Worm (Caenorhabditis elegans) whole organism, late embryonic: ENCODE results near the gene F59E11.6.

Source experiments
- F13H6.1 ChIP-seq: sonication (generic microtip); optimal IDR thresholded peaks from 2 replicates; lab custom pipeline; 2016; ENCODE audit warnings: missing genetic modification characterization, missing compliant biosample characterization
- ama-1 ChIP-seq: fragments of 150-350 bp; optimal IDR thresholded peaks from 2 replicates; lab custom pipeline; 2014
- ceh-31 ChIP-seq: sonication (generic microtip); optimal IDR thresholded peaks from 2 replicates; lab custom pipeline; 2016; ENCODE audit warnings: missing genetic modification characterization, missing compliant biosample characterization
- ceh-34 ChIP-seq: sonication (generic microtip); optimal IDR thresholded peaks from 2 replicates; lab custom pipeline; 2016; ENCODE audit warnings: mild to moderate bottlenecking, missing genetic modification characterization, missing compliant biosample characterization
- ceh-6 ChIP-seq: fragments of 200-800 bp; sonication (Bioruptor generic); optimal IDR thresholded peaks from 2 replicates; lab custom pipeline; 2018; ENCODE audit warnings: mild to moderate bottlenecking, missing genetic modification characterization, missing compliant biosample characterization
- che-1 ChIP-seq: sonication (generic microtip); optimal IDR thresholded peaks from 2 replicates; lab custom pipeline; 2016; ENCODE audit warnings: mild to moderate bottlenecking, missing genetic modification characterization, missing compliant biosample characterization
- dmd-4 ChIP-seq: sonication (generic microtip); optimal IDR thresholded peaks from 2 replicates; lab custom pipeline; 2016; ENCODE audit warnings: borderline replicate concordance, missing genetic modification characterization, missing compliant biosample characterization
- dve-1 ChIP-seq: sonication (generic microtip); optimal IDR thresholded peaks from 2 replicates; lab custom pipeline; 2017; ENCODE audit warnings: antibody characterized with exemption, mild to moderate bottlenecking, missing genetic modification characterization, missing compliant biosample characterization
- elt-2 ChIP-seq: sonication (generic microtip); optimal IDR thresholded peaks from 2 replicates; lab custom pipeline; 2016; ENCODE audit warnings: missing genetic modification reagents, missing genetic modification characterization, missing compliant biosample characterization
- elt-4 ChIP-seq: sonication (generic microtip); optimal IDR thresholded peaks from 2 replicates; lab custom pipeline; 2016; ENCODE audit warnings: missing genetic modification characterization, missing compliant biosample characterization
- ets-4 ChIP-seq: sonication (generic microtip); optimal IDR thresholded peaks from 2 replicates; lab custom pipeline; 2016; ENCODE audit warnings: missing genetic modification characterization, missing compliant biosample characterization
- fax-1 ChIP-seq: sonication (generic microtip); optimal IDR thresholded peaks from 2 replicates; lab custom pipeline; 2016; ENCODE audit warnings: missing genotype, missing genetic modification characterization, missing compliant biosample characterization
- fkh-6 ChIP-seq: sonication (generic microtip); optimal IDR thresholded peaks from 2 replicates; lab custom pipeline; 2016; ENCODE audit warnings: missing genetic modification characterization, missing compliant biosample characterization
- hlh-13 ChIP-seq: fragments of 200-800 bp; sonication (Bioruptor generic); optimal IDR thresholded peaks from 2 replicates; lab custom pipeline; 2018; ENCODE audit warnings: mild to moderate bottlenecking, missing genetic modification characterization, missing compliant biosample characterization
- hlh-15 ChIP-seq: sonication (generic microtip); optimal IDR thresholded peaks from 2 replicates; lab custom pipeline; 2016; ENCODE audit warnings: missing genetic modification characterization, missing compliant biosample characterization
- hlh-8 ChIP-seq: sonication (generic microtip); optimal IDR thresholded peaks from 2 replicates; lab custom pipeline; 2016; ENCODE audit warnings: missing genotype, missing genetic modification characterization, missing compliant biosample characterization
- lim-6 ChIP-seq: sonication (generic microtip); optimal IDR thresholded peaks from 2 replicates; lab custom pipeline; 2016; ENCODE audit warnings: missing genetic modification characterization, missing compliant biosample characterization
- nfya-1 ChIP-seq: sonication (generic microtip); optimal IDR thresholded peaks from 2 replicates; lab custom pipeline; 2017; ENCODE audit warnings: missing genetic modification characterization, mild to moderate bottlenecking, missing compliant biosample characterization, antibody characterized with exemption, moderate library complexity
- npax-4 ChIP-seq: sonication (generic microtip); optimal IDR thresholded peaks from 2 replicates; lab custom pipeline; 2016; ENCODE audit warnings: missing genetic modification characterization, missing compliant biosample characterization
- odd-2 ChIP-seq: sonication (generic microtip); optimal IDR thresholded peaks from 2 replicates; lab custom pipeline; 2017; ENCODE audit warnings: antibody characterized with exemption, mild to moderate bottlenecking, missing genetic modification characterization, missing compliant biosample characterization
- pag-3 ChIP-seq: sonication (generic microtip); optimal IDR thresholded peaks from 2 replicates; lab custom pipeline; 2016; ENCODE audit warnings: missing compliant biosample characterization, missing genetic modification characterization, borderline replicate concordance
- pax-1 ChIP-seq: fragments of 150-350 bp; optimal IDR thresholded peaks from 2 replicates; lab custom pipeline; 2014; ENCODE audit warnings: missing biosample characterization, missing genetic modification characterization
- pha-2 ChIP-seq: sonication (generic microtip); optimal IDR thresholded peaks from 2 replicates; lab custom pipeline; 2017; ENCODE audit warnings: mild to moderate bottlenecking, missing genetic modification characterization, missing compliant biosample characterization
- pqm-1 ChIP-seq: sonication (generic microtip); optimal IDR thresholded peaks from 2 replicates; lab custom pipeline; 2016; ENCODE audit warnings: missing genetic modification characterization, missing compliant biosample characterization
- rnt-1 ChIP-seq: sonication (generic microtip); optimal IDR thresholded peaks from 2 replicates; lab custom pipeline; 2016; ENCODE audit warnings: missing genetic modification characterization, missing compliant biosample characterization
- sox-4 ChIP-seq: sonication (generic microtip); optimal IDR thresholded peaks from 2 replicates; lab custom pipeline; 2017; ENCODE audit warnings: mild to moderate bottlenecking, missing genetic modification characterization, inconsistent platforms, missing compliant biosample characterization
- tbx-7 ChIP-seq: sonication (generic microtip); optimal IDR thresholded peaks from 2 replicates; lab custom pipeline; 2016; ENCODE audit warnings: missing genotype, missing genetic modification characterization, missing compliant biosample characterization
- unc-3 ChIP-seq, 2 experiments: fragments of 200-800 bp in 1 of 2; sonication (Bioruptor generic) in 1 of 2; sonication (generic microtip) in 1 of 2; conservative IDR thresholded peaks in 1 of 2; optimal IDR thresholded peaks in 1 of 2; 2 replicates each; pipeline versions ENCODE4 v1.3.6 to Lab custom; 2016 to 2022; ENCODE audit warnings: missing compliant biosample characterization in 2 of 2, missing genetic modification characterization in 2 of 2, missing genetic modification reagents in 1 of 2
- unc-55 ChIP-seq: sonication (generic microtip); optimal IDR thresholded peaks from 2 replicates; lab custom pipeline; 2017; ENCODE audit warnings: missing biosample characterization, missing genetic modification reagents, missing genetic modification characterization
- unc-86 ChIP-seq: sonication (generic microtip); optimal IDR thresholded peaks from 2 replicates; lab custom pipeline; 2016; ENCODE audit warnings: missing genetic modification characterization, missing compliant biosample characterization

F59E11.6 gene

DNA sequence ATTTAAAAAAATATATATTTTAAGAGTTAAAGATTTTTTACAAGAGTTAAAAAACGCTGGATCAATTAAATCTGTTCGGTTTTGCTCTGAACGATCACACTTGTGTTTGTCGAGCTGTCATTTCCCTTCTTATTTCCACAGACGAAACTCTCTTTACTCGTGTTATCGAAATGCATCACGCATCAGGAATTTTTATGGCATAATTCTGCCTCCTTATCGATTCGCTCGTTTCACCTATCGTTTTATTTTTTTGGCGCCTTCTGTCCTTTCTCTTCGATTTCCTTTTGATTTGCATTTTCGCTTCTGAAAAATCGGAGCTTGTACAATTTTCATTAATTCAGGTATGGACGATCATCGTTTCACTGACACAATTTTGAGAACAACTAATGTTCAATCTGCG is 43.2 kb upstream of the F59E11.6 start:
- no peak for TF ChIP-seq npax-4 (tag; lab: Kevin White, UChicago)

DNA sequence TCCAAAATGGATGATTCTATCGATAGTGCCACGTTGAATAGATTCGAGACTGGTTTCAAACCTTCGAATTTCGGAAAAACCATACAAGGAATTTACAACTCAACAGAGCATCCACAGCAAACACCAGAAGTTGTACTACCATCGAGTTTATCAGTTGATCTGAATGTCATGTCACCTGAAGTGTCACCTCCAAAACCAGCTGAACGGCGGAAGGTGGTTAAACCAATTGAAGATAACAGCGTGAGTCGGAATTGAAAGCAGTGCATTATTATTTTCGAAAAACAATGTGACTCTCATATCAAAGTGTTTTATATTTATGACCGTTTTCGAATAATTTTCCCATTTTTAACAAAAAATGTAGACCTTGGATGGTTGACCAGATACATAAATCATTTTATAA is 42.6 kb upstream of the F59E11.6 start:
- TF ChIP-seq ama-1 (lab: Kevin White, UChicago) = no peak
- TF ChIP-seq ceh-34 = no peak
- TF ChIP-seq elt-4 = no peak
- no peak for TF ChIP-seq ceh-6 (GFP tag; lab: Kevin White, UChicago)
- TF ChIP-seq unc-86 (tag; lab: Kevin White, UChicago) = no peak
- no peak for TF ChIP-seq nfya-1 (tag; lab: Kevin White, UChicago)
- TF ChIP-seq pha-2 (tag; lab: Kevin White, UChicago) = no peak
- no peak for TF ChIP-seq elt-2 (tag; lab: Kevin White, UChicago)

DNA sequence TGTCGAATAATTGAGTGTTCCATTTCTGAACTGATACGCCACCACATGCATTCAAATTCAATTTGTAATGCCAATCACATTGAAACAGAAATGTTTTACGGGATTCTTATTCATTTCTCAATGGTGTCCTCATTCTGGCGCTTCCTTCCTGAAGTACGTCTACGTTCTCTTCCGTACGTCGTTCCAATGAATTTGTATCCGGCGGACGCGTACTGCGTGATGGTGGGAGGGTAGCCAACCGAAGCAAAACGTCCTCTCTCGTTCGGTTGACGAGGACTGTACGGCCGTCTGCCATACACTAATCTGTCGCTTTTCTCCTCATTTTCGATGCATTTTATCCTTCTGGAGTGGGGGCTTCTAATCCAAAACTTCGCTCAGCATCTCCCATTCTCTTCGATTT is 41.7 kb upstream of the F59E11.6 start:
- TF ChIP-seq dmd-4 (tag; lab: Kevin White, UChicago) = no peak
- TF ChIP-seq fax-1 (tag; lab: Kevin White, UChicago) = no peak
- no peak for TF ChIP-seq odd-2
- TF ChIP-seq hlh-8 (tag; lab: Kevin White, UChicago) = no peak
- no peak for TF ChIP-seq pag-3
- TF ChIP-seq unc-3 (GFP tag; conservative IDR thresholded peaks at IDR 0.05; lab: Robert Waterston, UW) = no peak
- TF ChIP-seq unc-3 (tag; optimal IDR thresholded peaks at IDR 0.05; lab: Kevin White, UChicago) = no peak
- no peak for TF ChIP-seq fkh-6 (tag; lab: Kevin White, UChicago)
- no peak for TF ChIP-seq pqm-1 (tag; lab: Kevin White, UChicago)
- no peak for TF ChIP-seq hlh-13 (GFP tag; lab: Kevin White, UChicago)
- no peak for TF ChIP-seq rnt-1 (tag; lab: Kevin White, UChicago)

DNA sequence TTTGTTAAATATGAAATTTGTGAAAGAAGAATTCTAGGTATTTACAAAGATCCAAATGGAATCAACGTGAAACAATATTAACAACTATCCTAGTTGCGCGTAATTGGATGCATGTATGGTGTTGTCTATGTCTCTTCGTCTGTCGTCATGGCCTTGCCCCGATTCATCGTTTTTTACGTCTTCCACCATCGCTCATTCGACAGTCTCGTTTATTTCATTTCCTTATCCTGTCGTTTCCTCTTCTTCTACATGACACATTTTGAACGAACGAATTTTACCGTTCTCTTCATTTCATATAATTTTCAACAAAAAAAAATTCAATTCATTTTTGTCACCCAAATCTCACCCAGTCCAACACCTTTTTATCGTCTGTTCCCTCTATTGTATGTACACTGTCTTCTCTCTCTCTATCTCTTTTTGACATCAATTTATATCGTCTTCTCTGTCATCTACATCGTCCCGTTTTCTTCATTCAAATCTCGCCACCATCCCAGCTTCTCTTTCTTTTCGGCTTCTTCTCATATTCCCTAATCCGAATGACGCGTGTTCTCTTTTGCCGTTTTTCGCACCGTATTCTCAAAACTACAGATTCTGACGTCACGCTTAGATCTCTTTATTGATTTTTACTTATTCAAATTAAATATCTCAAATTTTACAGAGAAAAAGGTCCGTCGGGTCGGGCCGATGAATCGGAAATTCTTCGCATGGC is 35.0 kb upstream of the F59E11.6 start, which contains the start of gene ttc-17:
TSS of gene ttc-17 (plus strand) at position 659 of the 709 bp plus-strand sequence.
- TF ChIP-seq F13H6.1 (tag; lab: Kevin White, UChicago) (no peak), ama-1 (lab: Kevin White, UChicago) (no peak), dve-1 (tag; lab: Kevin White, UChicago) (no peak), ets-4 (tag; lab: Kevin White, UChicago) (no peak), lim-6 (no peak), unc-55 (no peak), ceh-31 (no peak), nfya-1 (tag; lab: Kevin White, UChicago) (no peak), tbx-7 (tag; lab: Kevin White, UChicago) (no peak), rnt-1 (tag; lab: Kevin White, UChicago) (no peak), hlh-15 (tag; lab: Kevin White, UChicago) (no peak), che-1 (tag; lab: Kevin White, UChicago) (no peak), dmd-4 (tag; lab: Kevin White, UChicago) (no peak), sox-4 (no peak)
- TF ChIP-seq, all 69 proteins: peak for 0

DNA sequence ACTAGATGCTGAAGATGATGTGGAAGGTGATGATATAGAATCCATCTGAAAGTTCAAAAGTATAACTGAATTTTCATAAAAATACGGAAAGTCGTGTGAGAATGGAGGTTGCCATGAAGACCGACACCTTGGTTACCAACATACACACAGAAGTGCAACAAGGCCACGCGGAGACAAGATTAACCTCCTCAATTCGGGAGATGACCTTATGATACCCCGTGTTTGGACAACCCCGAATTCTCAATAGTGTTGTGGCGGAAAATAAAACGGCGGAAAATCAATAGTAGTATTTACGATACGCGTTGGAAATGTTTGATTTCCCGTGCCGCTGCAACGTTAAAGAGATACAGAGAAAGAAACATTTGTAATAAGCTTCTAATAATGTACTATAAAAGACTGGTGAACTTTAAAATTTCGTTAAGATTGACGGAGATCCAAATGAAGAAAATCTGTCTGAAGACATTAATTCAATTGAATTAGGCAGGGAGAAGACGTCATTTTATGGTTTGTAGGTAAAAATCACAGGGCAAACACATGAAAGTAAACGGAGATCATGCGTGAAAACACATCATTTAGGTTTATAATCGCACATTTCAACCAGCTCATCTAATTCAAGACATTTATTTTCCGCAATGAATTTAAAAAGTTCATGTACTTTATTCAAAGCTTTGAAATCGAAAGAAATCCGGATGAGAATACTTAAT is 27.4 kb upstream of the F59E11.6 start, which contains the start of gene nhr-44:
TSS of gene nhr-44 (minus strand) at position 51 of the 704 bp plus-strand sequence.
- TF ChIP-seq pax-1 (tag; lab: Kevin White, UChicago) (peak; percentile 53), ceh-31 (no peak)

DNA sequence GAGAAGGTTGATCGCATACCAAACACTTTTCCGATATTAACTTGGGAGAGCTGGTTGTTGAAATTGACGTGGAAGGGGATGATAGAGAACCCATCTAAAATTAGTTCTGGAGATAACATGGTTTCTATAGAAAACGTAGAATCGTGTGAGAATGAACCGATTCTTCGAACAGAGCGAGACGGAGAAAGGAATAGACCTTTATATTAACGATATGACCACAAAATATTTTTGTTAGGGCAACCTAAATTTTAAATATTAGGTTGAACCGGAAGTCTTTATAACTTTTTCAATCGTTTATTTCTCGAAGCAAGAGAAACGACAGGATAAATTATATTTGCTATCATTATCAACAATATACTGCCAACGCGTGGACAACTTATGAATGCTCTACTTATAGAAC is 25.5 kb upstream of the F59E11.6 start, which contains the start of gene nhr-219:
TSS of gene nhr-219 (minus strand) at position 101 of the 400 bp plus-strand sequence.
- TF ChIP-seq elt-2 (tag; lab: Kevin White, UChicago) = no peak
- TF ChIP-seq, all 69 proteins: peak for 0
